Fruit fly (Drosophila melanogaster): ENCODE data around the gene CG33203.

CG33203 gene

dm6 chr3R:28842431-28842830 is 45.1 kb downstream of the CG33203 start:
- TF ChIP-seq OdsH (GFP tag; optimal IDR thresholded peaks at IDR 0.05) (no peak), br (GFP tag; optimal IDR thresholded peaks at IDR 0.05) (no peak), HLH106 (tag; optimal IDR thresholded peaks at IDR 0.05) (no peak), Rel (GFP tag; optimal IDR thresholded peaks at IDR 0.05) (no peak), Rel (tag; optimal IDR thresholded peaks at IDR 0.05) (no peak), sv (GFP tag; optimal IDR thresholded peaks at IDR 0.05) (no peak), Dfd (GFP tag; optimal IDR thresholded peaks at IDR 0.05) (no peak), usp (GFP tag; optimal IDR thresholded peaks at IDR 0.05) (no peak), ey (GFP tag; optimal IDR thresholded peaks at IDR 0.05) (no peak), dl (GFP tag; optimal IDR thresholded peaks at IDR 0.05; ENCODE audit: insufficient read depth in 1 of 2, partially characterized antibody in 2 of 2) (no peak), Dif (GFP tag; optimal IDR thresholded peaks at IDR 0.05; ENCODE audit: partially characterized antibody) (no peak), Abd-B (GFP tag; optimal IDR thresholded peaks at IDR 0.05) (no peak), CG32264 (GFP tag; optimal IDR thresholded peaks at IDR 0.05) (no peak), foxo (GFP tag; optimal IDR thresholded peaks at IDR 0.05) (no peak), Myc (optimal IDR thresholded peaks at IDR 0.05) (no peak), N (GFP tag; optimal IDR thresholded peaks at IDR 0.05) (no peak), pan (optimal IDR thresholded peaks at IDR 0.05) (no peak)

DNA sequence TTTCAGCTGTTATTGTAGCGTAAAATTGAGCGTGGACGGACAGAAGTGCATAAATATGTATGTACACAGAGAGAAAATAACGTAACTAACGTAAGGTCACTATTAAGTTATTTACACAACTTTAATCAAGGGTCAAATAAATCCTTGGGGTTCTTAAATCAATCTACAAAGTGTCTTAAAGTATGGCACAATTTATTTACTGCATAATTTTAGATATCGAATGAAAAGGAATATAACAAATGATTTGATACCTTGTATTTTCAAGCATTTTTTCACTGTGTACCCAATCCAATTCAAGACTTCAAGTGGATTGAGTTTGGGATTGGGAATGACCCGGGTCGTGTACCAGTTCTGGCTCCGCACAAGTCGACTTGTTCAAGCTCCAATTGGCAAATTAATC is 45.5 kb downstream of the CG33203 start:
- TF ChIP-seq sv (GFP tag; optimal IDR thresholded peaks at IDR 0.05) (no peak), Dfd (GFP tag; optimal IDR thresholded peaks at IDR 0.05) (no peak), Rel (GFP tag; optimal IDR thresholded peaks at IDR 0.05) (no peak), Rel (tag; optimal IDR thresholded peaks at IDR 0.05) (no peak), tai (GFP tag; optimal IDR thresholded peaks at IDR 0.05) (no peak), GATAd (GFP tag; optimal IDR thresholded peaks at IDR 0.05) (no peak), usp (GFP tag; optimal IDR thresholded peaks at IDR 0.05) (no peak), Sp1 (GFP tag; optimal IDR thresholded peaks at IDR 0.05) (no peak), foxo (GFP tag; optimal IDR thresholded peaks at IDR 0.05) (no peak), h (GFP tag; optimal IDR thresholded peaks at IDR 0.05) (no peak), CG9705 (GFP tag; optimal IDR thresholded peaks at IDR 0.05) (no peak)

DNA sequence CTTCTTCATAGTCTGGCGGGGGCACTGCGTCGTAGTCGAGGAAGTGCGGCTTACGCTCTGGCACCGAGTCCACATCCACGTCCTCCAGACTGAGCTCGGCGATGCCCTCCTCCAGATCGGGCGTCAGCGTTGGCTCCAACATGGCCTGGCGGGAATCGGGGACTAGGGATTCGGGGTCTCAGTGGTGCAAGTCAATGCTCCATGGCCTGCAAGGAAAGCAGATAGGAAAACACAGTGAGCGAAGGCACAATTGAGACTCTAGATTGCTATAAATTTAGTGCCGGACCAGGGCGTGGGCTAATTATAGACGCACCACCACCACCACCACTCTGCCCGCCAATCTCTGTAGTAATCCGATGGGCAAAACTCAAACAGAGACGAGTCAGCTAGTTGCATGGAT is 46.9 kb downstream of the CG33203 start:
- no peak for TF ChIP-seq Hr78 (GFP tag; optimal IDR thresholded peaks at IDR 0.05)
- TF ChIP-seq CG9705 (GFP tag; optimal IDR thresholded peaks at IDR 0.05), result no peak
- TF ChIP-seq dl (GFP tag; optimal IDR thresholded peaks at IDR 0.05; ENCODE audit: insufficient read depth in 1 of 2, partially characterized antibody in 2 of 2), result no peak
- TF ChIP-seq psq (GFP tag; optimal IDR thresholded peaks at IDR 0.05), result no peak
- TF ChIP-seq Dif (GFP tag; optimal IDR thresholded peaks at IDR 0.05; ENCODE audit: partially characterized antibody), result no peak
- TF ChIP-seq lola (GFP tag; optimal IDR thresholded peaks at IDR 0.05), result no peak
- no peak for TF ChIP-seq usp (GFP tag; optimal IDR thresholded peaks at IDR 0.05)
- no peak for TF ChIP-seq CG32264 (GFP tag; optimal IDR thresholded peaks at IDR 0.05)
- TF ChIP-seq Rel (GFP tag; optimal IDR thresholded peaks at IDR 0.05), result no peak
- TF ChIP-seq Rel (tag; optimal IDR thresholded peaks at IDR 0.05), result no peak

DNA sequence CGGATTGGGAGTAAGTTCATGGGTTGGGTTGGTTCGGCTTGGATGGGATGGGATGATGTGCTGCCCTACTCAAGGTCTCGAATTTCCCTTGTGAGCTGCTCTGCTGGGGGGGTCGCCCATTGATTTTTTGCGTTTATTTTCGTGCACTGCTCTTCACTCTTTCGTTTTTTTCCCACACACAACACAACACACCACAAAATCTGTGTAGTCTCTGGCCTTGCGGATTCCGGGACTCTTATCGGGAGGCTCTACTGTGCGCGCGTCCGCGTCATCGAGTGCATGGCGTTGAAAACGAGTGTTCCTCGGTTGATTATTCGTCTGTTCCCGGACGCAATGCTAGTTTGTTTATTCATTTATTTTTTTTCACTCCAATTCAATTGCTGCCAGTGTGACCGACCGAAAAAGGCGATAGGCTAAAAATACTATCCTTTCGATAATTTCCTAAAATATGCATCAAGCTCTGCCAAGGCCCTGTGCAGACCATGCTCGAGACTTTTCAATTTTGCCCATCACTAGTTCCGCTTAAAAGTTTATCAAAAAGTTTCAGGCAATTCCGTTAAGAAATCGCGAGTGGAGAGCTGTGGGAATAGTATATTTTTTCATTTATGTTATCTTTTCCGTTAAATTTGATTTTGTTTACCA is 55.8 kb downstream of the CG33203 start, which contains the start of gene WASp:
TSS of gene WASp (minus strand) at position 399 of the 642 bp plus-strand sequence.
- TF ChIP-seq CrebA (GFP tag; optimal IDR thresholded peaks at IDR 0.05; ENCODE audit: borderline replicate concordance) (no peak), br (GFP tag; optimal IDR thresholded peaks at IDR 0.05) (no peak), Abd-B (GFP tag; optimal IDR thresholded peaks at IDR 0.05) (no peak), N (GFP tag; optimal IDR thresholded peaks at IDR 0.05) (no peak), sv (GFP tag; optimal IDR thresholded peaks at IDR 0.05) (peak; percentile 17), Mio (GFP tag; optimal IDR thresholded peaks at IDR 0.05) (no peak), woc (GFP tag; optimal IDR thresholded peaks at IDR 0.05) (no peak), h (GFP tag; optimal IDR thresholded peaks at IDR 0.05) (no peak), Myc (optimal IDR thresholded peaks at IDR 0.05) (no peak), ey (GFP tag; optimal IDR thresholded peaks at IDR 0.05) (peak; percentile 29), pan (optimal IDR thresholded peaks at IDR 0.05) (no peak), foxo (GFP tag; optimal IDR thresholded peaks at IDR 0.05) (peak in 1 of 2 experiments; percentile 55), Dfd (GFP tag; optimal IDR thresholded peaks at IDR 0.05) (no peak), tai (GFP tag; optimal IDR thresholded peaks at IDR 0.05) (no peak), Jra (GFP tag; optimal IDR thresholded peaks at IDR 0.05) (no peak), dl (GFP tag; optimal IDR thresholded peaks at IDR 0.05; ENCODE audit: insufficient read depth in 1 of 2, partially characterized antibody in 2 of 2) (no peak), OdsH (GFP tag; optimal IDR thresholded peaks at IDR 0.05) (peak; percentile 43), Rel (GFP tag; optimal IDR thresholded peaks at IDR 0.05) (no peak), Rel (tag; optimal IDR thresholded peaks at IDR 0.05) (peak; percentile 76), dsf (GFP tag; optimal IDR thresholded peaks at IDR 0.05; ENCODE audit: borderline replicate concordance) (no peak), Hnf4 (GFP tag; optimal IDR thresholded peaks at IDR 0.05) (no peak), Sp1 (GFP tag; optimal IDR thresholded peaks at IDR 0.05) (no peak), Vsx2 (GFP tag; optimal IDR thresholded peaks at IDR 0.05; ENCODE audit: partially characterized antibody) (no peak), sage (GFP tag; optimal IDR thresholded peaks at IDR 0.05) (no peak), GATAd (GFP tag; optimal IDR thresholded peaks at IDR 0.05) (no peak), HLH106 (tag; optimal IDR thresholded peaks at IDR 0.05) (peak; percentile 66), psq (GFP tag; optimal IDR thresholded peaks at IDR 0.05) (peak; percentile 5), Hr83 (GFP tag; optimal IDR thresholded peaks at IDR 0.05; ENCODE audit: poor library complexity, severe bottlenecking) (peak; percentile 67), Dif (GFP tag; optimal IDR thresholded peaks at IDR 0.05; ENCODE audit: partially characterized antibody) (no peak), CG32264 (GFP tag; optimal IDR thresholded peaks at IDR 0.05) (peak; percentile 30), dmrt93B (GFP tag; optimal IDR thresholded peaks at IDR 0.05) (peak; percentile 62), brk (GFP tag; optimal IDR thresholded peaks at IDR 0.05) (no peak), usp (GFP tag; optimal IDR thresholded peaks at IDR 0.05) (no peak), CG9705 (GFP tag; optimal IDR thresholded peaks at IDR 0.05) (peak; percentile 35), rgr (GFP tag; optimal IDR thresholded peaks at IDR 0.05) (no peak), fru (GFP tag; optimal IDR thresholded peaks at IDR 0.05) (peak; percentile 38), Hr78 (GFP tag; optimal IDR thresholded peaks at IDR 0.05) (no peak), lola (GFP tag; optimal IDR thresholded peaks at IDR 0.05) (no peak)
